Worm (Caenorhabditis elegans) whole organism, young adult: ENCODE results near the gene ztf-30.

Experiments used
- B0019.2 ChIP-seq: fragments of 200-800 bp; sonication (Bioruptor generic); conservative IDR thresholded peaks from 2 replicates; pipeline ENCODE4 v1.3.6; 2022; ENCODE audit warnings: missing genetic modification reagents, missing genetic modification characterization, missing compliant biosample characterization
- B0336.3 ChIP-seq: fragments of 200-800 bp; sonication (Bioruptor generic); IDR thresholded peaks from 2 replicates; pipeline ENCODE4 v1.3.6; 2022; ENCODE audit warnings: missing genetic modification characterization, missing compliant biosample characterization
- F22D6.2 ChIP-seq: sonication (generic microtip); optimal IDR thresholded peaks from 2 replicates; lab custom pipeline; 2016; ENCODE audit warnings: mild to moderate bottlenecking, missing genetic modification characterization, missing compliant biosample characterization
- F37B4.10 ChIP-seq: fragments of 200-800 bp; sonication (Bioruptor generic); IDR thresholded peaks from 2 replicates; pipeline ENCODE4 v1.3.6; 2022; ENCODE audit warnings: missing genetic modification characterization, missing compliant biosample characterization
- F39B2.1 ChIP-seq: fragments of 200-800 bp; sonication (Bioruptor generic); IDR thresholded peaks from 2 replicates; pipeline ENCODE4 v1.3.6; 2022; ENCODE audit warnings: missing genetic modification reagents, missing genetic modification characterization, missing compliant biosample characterization
- F49E8.2 ChIP-seq: sonication (generic microtip); optimal IDR thresholded peaks from 3 replicates; lab custom pipeline; 2017; ENCODE audit warnings: missing genetic modification characterization, mild to moderate bottlenecking, missing compliant biosample characterization, antibody characterized with exemption, moderate library complexity; ENCODE audit not compliant: insufficient read depth
- K11D2.4 ChIP-seq: fragments of 200-800 bp; sonication (Bioruptor generic); IDR thresholded peaks from 2 replicates; pipeline ENCODE4 v1.3.6; 2022; ENCODE audit warnings: missing genetic modification reagents, missing genetic modification characterization, missing compliant biosample characterization
- T26A5.8 ChIP-seq: sonication (generic microtip); optimal IDR thresholded peaks from 2 replicates; lab custom pipeline; 2016; ENCODE audit warnings: missing genetic modification characterization, missing compliant biosample characterization
- Y53F4B.3 ChIP-seq: fragments of 200-800 bp; sonication (Bioruptor generic); IDR thresholded peaks from 2 replicates; pipeline ENCODE4 v1.3.6; 2022; ENCODE audit warnings: missing genetic modification reagents, missing genetic modification characterization, missing compliant biosample characterization
- Y56A3A.18 ChIP-seq: fragments of 200-800 bp; sonication (Bioruptor generic); IDR thresholded peaks from 2 replicates; pipeline ENCODE4 v1.3.6; 2022; ENCODE audit warnings: missing genetic modification reagents, missing genetic modification characterization, missing compliant biosample characterization
- aptf-3 ChIP-seq: fragments of 200-800 bp; sonication (Bioruptor generic); IDR thresholded peaks from 2 replicates; pipeline ENCODE4 v1.3.6; 2022; ENCODE audit warnings: missing genetic modification characterization, missing compliant biosample characterization
- atf-7 ChIP-seq: sonication (generic microtip); optimal IDR thresholded peaks from 2 replicates; lab custom pipeline; 2017; ENCODE audit warnings: mild to moderate bottlenecking, missing genetic modification characterization, missing compliant biosample characterization
- attf-6 ChIP-seq: fragments of 200-800 bp; sonication (Bioruptor generic); IDR thresholded peaks from 2 replicates; pipeline ENCODE4 v1.3.6; 2022; ENCODE audit warnings: missing genetic modification reagents, missing genetic modification characterization, missing compliant biosample characterization
- bed-2 ChIP-seq: fragments of 200-800 bp; sonication (Bioruptor generic); IDR thresholded peaks from 2 replicates; pipeline ENCODE4 v1.3.6; 2022; ENCODE audit warnings: missing genetic modification reagents, missing genetic modification characterization, missing compliant biosample characterization
- cebp-1 ChIP-seq, 2 experiments: fragments of 200-800 bp in 1 of 2; sonication (Bioruptor generic) in 1 of 2; sonication (generic microtip) in 1 of 2; IDR thresholded peaks in 1 of 2; optimal IDR thresholded peaks in 1 of 2; 2 replicates each; pipeline versions ENCODE4 v1.3.6 to Lab custom; 2017 to 2022; ENCODE audit warnings: missing compliant biosample characterization in 2 of 2, missing genetic modification characterization in 2 of 2, mild to moderate bottlenecking in 1 of 2, missing genetic modification reagents in 1 of 2, moderate library complexity in 1 of 2
- cebp-2 ChIP-seq: fragments of 200-800 bp; sonication (Bioruptor generic); IDR thresholded peaks from 2 replicates; pipeline ENCODE4 v1.3.6; 2022; ENCODE audit warnings: missing genetic modification characterization, missing compliant biosample characterization
- ceh-27 ChIP-seq: fragments of 200-800 bp; sonication (Bioruptor generic); optimal IDR thresholded peaks from 2 replicates; lab custom pipeline; 2018; ENCODE audit warnings: mild to moderate bottlenecking, missing genetic modification characterization, moderate library complexity, missing compliant biosample characterization
- dpff-1 ChIP-seq: sonication (generic microtip); optimal IDR thresholded peaks from 2 replicates; lab custom pipeline; 2017; ENCODE audit warnings: mild to moderate bottlenecking, missing genetic modification characterization, missing compliant biosample characterization
- dpl-1 ChIP-seq: fragments of 150-350 bp; optimal IDR thresholded peaks from 2 replicates; lab custom pipeline; 2014; ENCODE audit warnings: missing biosample characterization, missing genetic modification reagents, missing genetic modification characterization
- egl-44 ChIP-seq: fragments of 200-800 bp; sonication (Bioruptor generic); IDR thresholded peaks from 2 replicates; pipeline ENCODE4 v1.3.6; 2022; ENCODE audit warnings: missing genetic modification reagents, missing genetic modification characterization, missing compliant biosample characterization
- egrh-3 ChIP-seq: fragments of 200-800 bp; sonication (Bioruptor generic); IDR thresholded peaks from 2 replicates; pipeline ENCODE4 v1.3.6; 2022; ENCODE audit warnings: missing genetic modification reagents, missing genetic modification characterization, missing compliant biosample characterization
- ets-4 ChIP-seq: fragments of 200-800 bp; sonication (Bioruptor generic); optimal IDR thresholded peaks from 2 replicates; lab custom pipeline; 2018; ENCODE audit warnings: mild to moderate bottlenecking, missing genetic modification characterization, missing compliant biosample characterization
- fkh-3 ChIP-seq: sonication (generic microtip); optimal IDR thresholded peaks from 2 replicates; lab custom pipeline; 2016; ENCODE audit warnings: mild to moderate bottlenecking, missing genetic modification characterization, missing compliant biosample characterization
- him-1 ChIP-seq: sonication (generic microtip); optimal IDR thresholded peaks from 2 replicates; lab custom pipeline; 2016; ENCODE audit warnings: missing genotype, missing genetic modification reagents, missing genetic modification characterization, missing compliant biosample characterization
- lag-1 ChIP-seq: fragments of 200-800 bp; sonication (Bioruptor generic); IDR thresholded peaks from 2 replicates; pipeline ENCODE4 v1.3.6; 2022; ENCODE audit warnings: missing genetic modification reagents, missing genetic modification characterization, missing compliant biosample characterization
- lin-35 ChIP-seq, 3 experiments: fragments of 150-350 bp in 2 of 3; sonication (generic microtip) in 1 of 3; optimal IDR thresholded peaks; 2 replicates each; lab custom pipeline; 2014 to 2018; ENCODE audit warnings: missing biosample characterization in 3 of 3, missing genetic modification characterization in 3 of 3, missing genetic modification reagents in 3 of 3
- lin-40 ChIP-seq: sonication (generic microtip); optimal IDR thresholded peaks from 2 replicates; lab custom pipeline; 2016; ENCODE audit warnings: missing genetic modification characterization, mild to moderate bottlenecking, missing compliant biosample characterization, missing genotype, missing genetic modification reagents
- lin-54 ChIP-seq: fragments of 200-800 bp; sonication (Bioruptor generic); optimal IDR thresholded peaks from 2 replicates; lab custom pipeline; 2018; ENCODE audit warnings: mild to moderate bottlenecking, missing genetic modification characterization, missing compliant biosample characterization
- lsl-1 ChIP-seq: fragments of 200-800 bp; sonication (Bioruptor generic); optimal IDR thresholded peaks from 2 replicates; lab custom pipeline; 2018; ENCODE audit warnings: mild to moderate bottlenecking, missing genetic modification characterization, moderate library complexity, missing compliant biosample characterization
- lsy-27 ChIP-seq: sonication (generic microtip); optimal IDR thresholded peaks from 2 replicates; lab custom pipeline; 2017; ENCODE audit warnings: missing genetic modification characterization, mild to moderate bottlenecking, missing compliant biosample characterization, antibody characterized with exemption, missing genotype, borderline replicate concordance; ENCODE audit not compliant: insufficient read depth
- madf-10 ChIP-seq: sonication (generic microtip); optimal IDR thresholded peaks from 2 replicates; lab custom pipeline; 2016; ENCODE audit warnings: mild to moderate bottlenecking, missing genetic modification characterization, missing compliant biosample characterization
- madf-3 ChIP-seq: fragments of 200-800 bp; sonication (Bioruptor generic); IDR thresholded peaks from 2 replicates; pipeline ENCODE4 v1.3.6; 2022; ENCODE audit warnings: missing genetic modification reagents, missing genetic modification characterization, missing compliant biosample characterization
- madf-6 ChIP-seq: fragments of 200-800 bp; sonication (Bioruptor generic); IDR thresholded peaks from 2 replicates; pipeline ENCODE4 v1.3.6; 2022; ENCODE audit warnings: missing genetic modification reagents, missing genetic modification characterization, missing compliant biosample characterization
- madf-8 ChIP-seq: fragments of 200-800 bp; sonication (Bioruptor generic); conservative IDR thresholded peaks from 2 replicates; pipeline ENCODE4 v1.3.6; 2022; ENCODE audit warnings: missing genetic modification reagents, missing genetic modification characterization, missing compliant biosample characterization
- mcd-1 ChIP-seq: fragments of 200-800 bp; sonication (Bioruptor generic); IDR thresholded peaks from 2 replicates; pipeline ENCODE4 v1.3.6; 2022; ENCODE audit warnings: missing genetic modification reagents, missing genetic modification characterization, missing compliant biosample characterization
- mes-4 ChIP-seq: sonication (generic microtip); optimal IDR thresholded peaks from 2 replicates; lab custom pipeline; 2016; ENCODE audit warnings: missing genotype, missing genetic modification characterization, missing compliant biosample characterization
- mxl-1 ChIP-seq: sonication (generic microtip); optimal IDR thresholded peaks from 2 replicates; lab custom pipeline; 2016; ENCODE audit warnings: missing genetic modification characterization, missing compliant biosample characterization
- nhr-179 ChIP-seq: sonication (generic microtip); optimal IDR thresholded peaks from 2 replicates; lab custom pipeline; 2016; ENCODE audit warnings: mild to moderate bottlenecking, missing genetic modification characterization, missing compliant biosample characterization
- snpc-1.1 ChIP-seq: sonication (generic microtip); optimal IDR thresholded peaks from 2 replicates; lab custom pipeline; 2017; ENCODE audit warnings: missing genetic modification characterization, mild to moderate bottlenecking, missing compliant biosample characterization, antibody characterized with exemption, moderate library complexity, missing genotype, missing genetic modification reagents; ENCODE audit not compliant: insufficient read depth
- snpc-4 ChIP-seq, 5 experiments: fragments of 150-350 bp in 1 of 5; sonication (generic microtip) in 4 of 5; optimal IDR thresholded peaks; 2 replicates each; lab custom pipeline; 2014 to 2018; ENCODE audit warnings: missing genetic modification characterization in 5 of 5, missing biosample characterization in 3 of 5, antibody characterized with exemption in 2 of 5, mild to moderate bottlenecking in 2 of 5, missing compliant biosample characterization in 2 of 5, missing genotype in 2 of 5, moderate library complexity in 2 of 5, missing genetic modification reagents in 1 of 5
- unc-62 ChIP-seq: fragments of 150-350 bp; optimal IDR thresholded peaks from 2 replicates; lab custom pipeline; 2014; ENCODE audit warnings: missing biosample characterization, missing genetic modification reagents, missing genetic modification characterization
- xnd-1 ChIP-seq: sonication (generic microtip); optimal IDR thresholded peaks from 2 replicates; lab custom pipeline; 2016; ENCODE audit warnings: missing genotype, missing genetic modification reagents, missing genetic modification characterization, missing compliant biosample characterization
- zfh-2 ChIP-seq: fragments of 200-800 bp; sonication (Bioruptor generic); conservative IDR thresholded peaks from 2 replicates; pipeline ENCODE4 v1.3.6; 2022; ENCODE audit warnings: missing genetic modification reagents, missing genetic modification characterization, missing compliant biosample characterization
- ztf-18 ChIP-seq: sonication (generic microtip); optimal IDR thresholded peaks from 2 replicates; lab custom pipeline; 2016; ENCODE audit warnings: missing genotype, mild to moderate bottlenecking, missing genetic modification characterization, missing compliant biosample characterization
- ztf-3 ChIP-seq: fragments of 200-800 bp; sonication (Bioruptor generic); optimal IDR thresholded peaks from 2 replicates; lab custom pipeline; 2018; ENCODE audit warnings: mild to moderate bottlenecking, missing genetic modification characterization, missing compliant biosample characterization
- ztf-6 ChIP-seq: fragments of 200-800 bp; sonication (Bioruptor generic); IDR thresholded peaks from 2 replicates; pipeline ENCODE4 v1.3.6; 2022; ENCODE audit warnings: missing genetic modification reagents, missing genetic modification characterization, missing compliant biosample characterization

ztf-30 gene

DNA sequence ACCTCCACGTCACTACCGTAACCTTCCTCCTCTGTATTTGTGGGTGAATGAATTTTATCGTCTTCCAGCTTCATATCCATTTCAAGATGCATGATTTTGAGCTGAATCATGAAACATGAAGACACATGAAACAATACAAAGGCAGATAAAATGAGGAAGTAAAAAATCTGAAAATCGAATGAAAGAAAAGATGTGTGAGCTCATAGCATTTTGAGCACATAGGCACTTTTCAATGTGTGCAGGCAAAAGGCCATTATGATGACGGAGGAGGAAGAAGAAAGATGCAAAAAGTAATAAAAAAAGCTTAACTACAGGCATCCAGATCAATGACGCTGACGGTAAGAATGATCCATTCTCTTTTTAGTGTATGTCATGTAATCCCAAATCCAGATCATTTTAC is at the start of gene ztf-30:
ztf-30 (minus strand) TSS at position 101 of the 400 bp plus-strand sequence.
- TF ChIP-seq dpff-1 (tag; lab: Kevin White, UChicago), result no peak
- TF ChIP-seq lag-1 (GFP tag; lab: Robert Waterston, UW), result no peak
- no peak for TF ChIP-seq snpc-4 (GFP tag; optimal IDR thresholded peaks at IDR 0.05; lab: Kevin White, UChicago)
- no peak for TF ChIP-seq snpc-4 (tag; optimal IDR thresholded peaks at IDR 0.05; lab: Kevin White, UChicago)
- TF ChIP-seq, all 124 proteins: peak for 0

DNA sequence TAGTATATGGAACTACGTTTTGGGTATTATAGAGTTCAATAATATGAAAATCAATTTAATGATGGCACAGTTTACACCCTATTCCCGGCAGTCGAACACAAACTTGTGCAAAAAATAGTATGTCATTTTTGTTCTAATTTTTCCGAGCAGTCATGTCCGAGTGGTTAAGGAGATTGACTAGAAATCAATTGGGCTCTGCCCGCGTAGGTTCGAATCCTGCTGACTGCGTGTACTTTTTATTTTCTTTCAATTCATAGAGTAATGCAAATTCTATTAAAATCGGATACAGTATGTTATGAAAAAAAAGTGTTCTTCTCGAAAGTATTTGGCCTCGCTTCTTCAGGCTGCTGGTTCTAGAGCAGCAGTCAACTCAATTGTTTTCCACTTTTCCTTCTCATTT is 48.4 kb upstream of the ztf-30 start:
- TF ChIP-seq snpc-1.1 (tag; lab: Kevin White, UChicago), result peak; percentile 8
- no peak for TF ChIP-seq dpff-1 (tag; lab: Kevin White, UChicago)
- no peak for TF ChIP-seq zfh-2 (GFP tag; lab: Robert Waterston, UW)
- no peak for TF ChIP-seq attf-6 (GFP tag; lab: Robert Waterston, UW)
- TF ChIP-seq F37B4.10 (GFP tag; lab: Robert Waterston, UW), result no peak
- no peak for TF ChIP-seq nhr-179 (tag; lab: Kevin White, UChicago)
- TF ChIP-seq ets-4 (GFP tag; lab: Kevin White, UChicago), result no peak
- TF ChIP-seq cebp-2, result no peak
- TF ChIP-seq egl-44, result no peak
- TF ChIP-seq B0019.2 (GFP tag; lab: Robert Waterston, UW), result no peak
- peak; percentile 90 for TF ChIP-seq him-1 (tag; lab: Kevin White, UChicago)
- peak in 1 of 3 experiments; percentile 12 for TF ChIP-seq lin-35 (GFP tag; optimal IDR thresholded peaks at IDR 0.05; lab: Kevin White, UChicago)
- TF ChIP-seq T26A5.8 (tag; lab: Kevin White, UChicago), result peak; percentile 13
- TF ChIP-seq lin-54, result no peak
- TF ChIP-seq atf-7 (tag; lab: Kevin White, UChicago), result peak; percentile 5
- no peak for TF ChIP-seq ztf-3 (GFP tag; lab: Kevin White, UChicago)
- TF ChIP-seq madf-8, result no peak
- peak; percentile 67 for TF ChIP-seq ztf-18
- TF ChIP-seq madf-10 (tag; lab: Kevin White, UChicago), result peak; percentile 33
- TF ChIP-seq mcd-1 (GFP tag; lab: Robert Waterston, UW), result no peak
- no peak for TF ChIP-seq madf-3 (GFP tag; lab: Robert Waterston, UW)
- no peak for TF ChIP-seq xnd-1 (tag; lab: Kevin White, UChicago)
- TF ChIP-seq lsl-1 (GFP tag; lab: Kevin White, UChicago), result peak; percentile 49
- no peak for TF ChIP-seq B0336.3 (GFP tag; lab: Robert Waterston, UW)
- no peak for TF ChIP-seq lsy-27 (tag; lab: Kevin White, UChicago)
- TF ChIP-seq mxl-1 (tag; lab: Kevin White, UChicago), result no peak
- no peak for TF ChIP-seq unc-62 (GFP tag; lab: Kevin White, UChicago)
- no peak for TF ChIP-seq mes-4 (tag; lab: Kevin White, UChicago)
- no peak for TF ChIP-seq ztf-6 (GFP tag; lab: Robert Waterston, UW)
- no peak for TF ChIP-seq bed-2 (GFP tag; lab: Robert Waterston, UW)
- no peak for TF ChIP-seq Y53F4B.3 (GFP tag; lab: Robert Waterston, UW)
- TF ChIP-seq dpl-1 (GFP tag; lab: Kevin White, UChicago), result no peak
- peak; percentile 49; the same call in 1 of the 2 replicates for TF ChIP-seq Y56A3A.18 (GFP tag; lab: Robert Waterston, UW)
- no peak for TF ChIP-seq aptf-3 (GFP tag; lab: Robert Waterston, UW)
- no peak for TF ChIP-seq egrh-3 (GFP tag; lab: Robert Waterston, UW)
- no peak for TF ChIP-seq cebp-1 (GFP tag; IDR thresholded peaks at IDR 0.05; lab: Robert Waterston, UW)
- TF ChIP-seq cebp-1 (tag; optimal IDR thresholded peaks at IDR 0.05; lab: Kevin White, UChicago), result no peak
- peak; percentile 16 for TF ChIP-seq F49E8.2 (tag; lab: Kevin White, UChicago)
- TF ChIP-seq lin-40 (tag; lab: Kevin White, UChicago), result no peak
- TF ChIP-seq F22D6.2 (tag; lab: Kevin White, UChicago), result no peak
- TF ChIP-seq K11D2.4, result no peak
- no peak for TF ChIP-seq ceh-27 (GFP tag; lab: Kevin White, UChicago)
- no peak; the same call in 1 of the 2 replicates for TF ChIP-seq madf-6 (GFP tag; lab: Robert Waterston, UW)
- TF ChIP-seq fkh-3 (tag; lab: Kevin White, UChicago), result no peak
- TF ChIP-seq F39B2.1, result no peak
